Fruit fly (Drosophila melanogaster): ENCODE measurements around the gene EloA.

The EloA gene

DNA sequence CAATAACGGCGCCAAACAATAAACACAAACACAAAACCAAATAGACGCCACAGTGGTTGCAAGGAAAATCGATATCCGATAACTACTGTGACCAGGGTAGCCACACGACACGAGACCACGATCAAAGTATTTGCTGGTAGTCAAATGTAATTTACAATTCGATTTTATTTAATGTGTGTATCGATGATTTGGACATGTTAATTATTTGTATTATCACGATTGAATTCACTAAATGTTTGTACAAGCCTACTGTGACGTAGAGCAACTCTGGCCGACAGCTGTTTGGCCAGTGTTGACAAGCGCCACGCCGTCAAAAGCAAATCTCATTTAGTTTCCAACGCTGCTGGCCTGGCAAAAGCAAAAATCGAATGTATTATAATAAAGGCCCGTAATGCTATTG is at the start of gene EloA, which contains the start of gene Rad60 (continued):
- peak; percentile 25 for TF ChIP-seq Fer2 (tag; optimal IDR thresholded peaks at IDR 0.05)
- peak; percentile 88 for TF ChIP-seq onecut (GFP tag; IDR thresholded peaks at IDR 0.05)
- TF ChIP-seq run (tag; optimal IDR thresholded peaks at IDR 0.05): no peak
- peak; percentile 73 for TF ChIP-seq CG13775 (GFP tag; optimal IDR thresholded peaks at IDR 0.05)
- TF ChIP-seq Hmx (GFP tag; optimal IDR thresholded peaks at IDR 0.05): peak; percentile 20
- TF ChIP-seq Kr (GFP tag; optimal IDR thresholded peaks at IDR 0.05): no peak
- no peak for TF ChIP-seq dan (GFP tag; IDR thresholded peaks at IDR 0.05)
- peak; percentile 74 for TF ChIP-seq CG10366 (GFP tag; IDR thresholded peaks at IDR 0.05)
- peak; percentile 41 for TF ChIP-seq Deaf1 (tag; optimal IDR thresholded peaks at IDR 0.05)
- peak; percentile 61; the same call in 1 of the 2 replicates for TF ChIP-seq CG32767 (GFP tag; IDR thresholded peaks at IDR 0.05)
- TF ChIP-seq Antp (GFP tag; optimal IDR thresholded peaks at IDR 0.05): peak; percentile 91
- TF ChIP-seq Doc2 (GFP tag; IDR thresholded peaks at IDR 0.05): no peak
- no peak for TF ChIP-seq CG3726 (GFP tag; IDR thresholded peaks at IDR 0.05)
- TF ChIP-seq CG9215 (GFP tag; IDR thresholded peaks at IDR 0.05): peak; percentile 49
- peak; percentile 83 for TF ChIP-seq ems (GFP tag; optimal IDR thresholded peaks at IDR 0.05)
- peak; percentile 85 for TF ChIP-seq zfh2 (GFP tag; optimal IDR thresholded peaks at IDR 0.05)
- peak; percentile 71 for TF ChIP-seq Scr (GFP tag; IDR thresholded peaks at IDR 0.05; ENCODE audit: partially characterized antibody)
- peak; percentile 83 for TF ChIP-seq row (GFP tag; IDR thresholded peaks at IDR 0.05)
- TF ChIP-seq Fer1 (GFP tag; optimal IDR thresholded peaks at IDR 0.05): peak; percentile 74
- peak; percentile 71 for TF ChIP-seq CG14441 (GFP tag; IDR thresholded peaks at IDR 0.05)
- TF ChIP-seq CG14965 (GFP tag; optimal IDR thresholded peaks at IDR 0.05; ENCODE audit: borderline replicate concordance): peak; percentile 38
- TF ChIP-seq exex (tag; optimal IDR thresholded peaks at IDR 0.05): peak; percentile 33
- peak; percentile 80 for TF ChIP-seq CG15514 (GFP tag; optimal IDR thresholded peaks at IDR 0.05)
- peak; percentile 85 for TF ChIP-seq CG12391 (tag; optimal IDR thresholded peaks at IDR 0.05)
- TF ChIP-seq CG6854 (GFP tag; optimal IDR thresholded peaks at IDR 0.05): no peak
- 0 out of 2 replicates have a peak, but pooled peaks have one; percentile 28 for TF ChIP-seq CG10959 (GFP tag; IDR thresholded peaks at IDR 0.05)
- TF ChIP-seq seq (GFP tag; IDR thresholded peaks at IDR 0.05): peak; percentile 52; the same call in 1 of the 2 replicates
- TF ChIP-seq dpn (GFP tag; optimal IDR thresholded peaks at IDR 0.05): peak; percentile 84 to 87
- peak; percentile 83 for TF ChIP-seq her (GFP tag; optimal IDR thresholded peaks at IDR 0.05)
- TF ChIP-seq mirr (GFP tag; optimal IDR thresholded peaks at IDR 0.05): peak; percentile 72
- TF ChIP-seq CG6254 (GFP tag; optimal IDR thresholded peaks at IDR 0.05): no peak
- peak; percentile 84 for TF ChIP-seq slp2 (GFP tag; optimal IDR thresholded peaks at IDR 0.05)
- peak; percentile 76 for TF ChIP-seq CG16813 (GFP tag; IDR thresholded peaks at IDR 0.05; ENCODE audit: partially characterized antibody)
- peak; percentile 46 for TF ChIP-seq CG14014 (GFP tag; IDR thresholded peaks at IDR 0.05)
- TF ChIP-seq danr (GFP tag; IDR thresholded peaks at IDR 0.05): no peak; the same call in 1 of the 2 replicates
- TF ChIP-seq CG15696 (tag; optimal IDR thresholded peaks at IDR 0.05): peak; percentile 48
- TF ChIP-seq CG11456 (GFP tag; IDR thresholded peaks at IDR 0.05): peak; percentile 65; the same call in 1 of the 3 replicates
- TF ChIP-seq CG7928 (GFP tag; optimal IDR thresholded peaks at IDR 0.05): peak; percentile 16
- peak; percentile 70 for TF ChIP-seq B-H2 (GFP tag; optimal IDR thresholded peaks at IDR 0.05)
- TF ChIP-seq ham (GFP tag; IDR thresholded peaks at IDR 0.05): no peak
- peak; percentile 65 for TF ChIP-seq CG30020 (tag; optimal IDR thresholded peaks at IDR 0.05)
- peak; percentile 82 for TF ChIP-seq CG3847 (GFP tag; IDR thresholded peaks at IDR 0.05)
- TF ChIP-seq prd (optimal IDR thresholded peaks at IDR 0.05): no peak
- TF ChIP-seq prd (GFP tag; IDR thresholded peaks at IDR 0.05): peak; percentile 55; the same call in 2 of the 3 replicates
- TF ChIP-seq tio (GFP tag; optimal IDR thresholded peaks at IDR 0.05): peak; percentile 62
- peak; percentile 70 for TF ChIP-seq CG8924 (tag; optimal IDR thresholded peaks at IDR 0.05)
- no peak for TF ChIP-seq CG10274 (GFP tag; optimal IDR thresholded peaks at IDR 0.05)
- TF ChIP-seq luna (GFP tag; optimal IDR thresholded peaks at IDR 0.05): peak; percentile 58
- TF ChIP-seq pan (optimal IDR thresholded peaks at IDR 0.05): no peak
- TF ChIP-seq pan (GFP tag; optimal IDR thresholded peaks at IDR 0.05 in 1 of 2, IDR thresholded peaks at IDR 0.05 in 1 of 2): peak in 1 of 2 experiments; percentile 84
- TF ChIP-seq CG16863 (GFP tag; optimal IDR thresholded peaks at IDR 0.05): peak; percentile 71
- no peak for TF ChIP-seq HLHmδ (GFP tag; optimal IDR thresholded peaks at IDR 0.05)
